Worm (Caenorhabditis elegans): ENCODE results near the gene drl-1.

The drl-1 gene

DNA sequence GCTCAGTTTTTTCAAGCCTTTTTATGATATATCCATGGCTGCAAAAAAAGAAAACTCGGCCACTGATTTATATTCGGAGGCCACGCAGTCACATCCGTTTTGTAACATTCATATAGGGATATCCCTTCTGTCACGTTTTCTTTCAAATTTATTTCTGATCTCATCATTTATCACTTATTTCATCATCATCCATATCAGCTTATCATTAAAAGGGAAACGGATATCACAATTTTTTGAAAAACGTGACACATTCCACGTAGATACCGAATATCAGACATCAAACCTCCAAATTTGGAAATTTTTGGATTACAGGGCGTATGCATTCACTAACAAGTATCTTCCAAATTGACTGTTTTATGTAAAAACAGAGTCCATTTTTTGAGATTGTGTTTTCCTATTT, 22.1 kb upstream of the drl-1 start:
- no peak for TF ChIP-seq unc-62 (GFP tag; optimal IDR thresholded peaks at IDR 0.05)

DNA sequence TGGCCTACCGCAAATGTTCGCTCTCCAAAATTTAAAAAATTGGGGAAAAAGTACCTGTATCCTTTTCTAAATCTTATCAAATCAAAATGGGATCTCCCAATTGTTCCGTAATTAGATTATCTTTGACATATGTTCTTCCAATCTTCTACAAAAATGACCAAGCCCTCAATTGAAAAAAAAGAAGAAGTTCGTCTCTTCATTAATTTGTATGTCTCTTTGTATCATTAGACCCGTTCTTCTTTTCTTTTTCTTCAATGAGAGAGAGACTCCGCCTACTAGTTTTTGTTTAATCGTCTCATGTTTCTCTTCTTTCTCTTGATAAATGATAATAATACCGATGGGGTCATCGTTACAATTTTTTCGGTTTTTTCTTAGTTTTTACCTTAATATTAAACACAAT, 21.6 kb upstream of the drl-1 start:
- no peak for TF ChIP-seq unc-62 (GFP tag; optimal IDR thresholded peaks at IDR 0.05)

- no peak for TF ChIP-seq unc-62 (GFP tag; optimal IDR thresholded peaks at IDR 0.05)
Observed at ce11 chrIV:305101-305500, 19.8 kb upstream of the drl-1 start.

DNA sequence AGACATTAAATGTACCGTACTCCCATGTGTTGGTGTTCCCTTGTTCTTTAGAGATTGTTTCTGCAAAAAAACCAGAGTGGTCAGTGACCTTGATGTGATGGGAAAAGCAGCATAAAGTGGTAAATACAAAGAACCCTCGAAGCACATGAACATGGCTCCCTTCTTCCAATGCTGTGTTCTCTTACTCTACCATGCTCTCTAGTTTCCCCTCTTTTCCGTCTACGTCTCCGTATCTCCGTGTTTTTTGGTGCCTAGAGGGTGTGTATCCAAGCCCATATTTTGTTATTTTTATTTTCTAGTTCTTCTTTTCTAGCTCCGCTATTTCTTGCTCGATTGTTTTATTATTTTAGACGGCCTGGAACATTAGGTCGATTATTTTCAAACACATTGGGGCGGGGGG, 18.3 kb upstream of the drl-1 start:
- no peak for TF ChIP-seq unc-62 (GFP tag; optimal IDR thresholded peaks at IDR 0.05)

ce11 chrIV:307205-307604, 17.7 kb upstream of the drl-1 start, which contains the start of gene swt-1:
TSS of gene swt-1 (plus strand) at chrIV:307505.
- TF ChIP-seq unc-62 (GFP tag; optimal IDR thresholded peaks at IDR 0.05): no peak

ce11 chrIV:309526-309925, 15.3 kb upstream of the drl-1 start:
- no peak for TF ChIP-seq unc-62 (GFP tag; optimal IDR thresholded peaks at IDR 0.05)

ce11 chrIV:313615-314014, 11.2 kb upstream of the drl-1 start, which contains the start of gene snai-1:
TSS of gene snai-1 (minus strand) at chrIV:313715.
- no peak for TF ChIP-seq unc-62 (GFP tag; optimal IDR thresholded peaks at IDR 0.05)

DNA sequence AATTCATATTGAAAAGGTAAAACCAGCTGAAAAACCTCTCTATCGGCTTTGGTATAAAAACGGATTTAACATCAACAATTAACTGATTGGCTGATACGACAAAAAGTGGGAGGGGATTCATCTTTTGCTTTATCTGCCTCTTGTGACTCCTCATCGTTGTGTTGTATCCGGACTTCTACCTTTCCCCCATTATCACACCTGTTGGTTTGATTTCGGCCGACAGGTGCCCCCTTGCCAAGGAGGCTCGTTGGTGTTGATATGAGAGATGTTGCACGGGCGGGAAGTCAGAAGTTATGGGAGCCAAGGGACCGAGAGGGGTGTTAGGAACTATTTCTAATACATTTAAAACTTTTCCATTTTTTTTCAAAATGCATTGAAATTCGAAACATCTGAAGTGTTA, 10.4 kb upstream of the drl-1 start:
- no peak for TF ChIP-seq unc-62 (GFP tag; optimal IDR thresholded peaks at IDR 0.05)

- TF ChIP-seq unc-62 (GFP tag; optimal IDR thresholded peaks at IDR 0.05): no peak
Observed at ce11 chrIV:319654-320053, 5.2 kb upstream of the drl-1 start.

DNA sequence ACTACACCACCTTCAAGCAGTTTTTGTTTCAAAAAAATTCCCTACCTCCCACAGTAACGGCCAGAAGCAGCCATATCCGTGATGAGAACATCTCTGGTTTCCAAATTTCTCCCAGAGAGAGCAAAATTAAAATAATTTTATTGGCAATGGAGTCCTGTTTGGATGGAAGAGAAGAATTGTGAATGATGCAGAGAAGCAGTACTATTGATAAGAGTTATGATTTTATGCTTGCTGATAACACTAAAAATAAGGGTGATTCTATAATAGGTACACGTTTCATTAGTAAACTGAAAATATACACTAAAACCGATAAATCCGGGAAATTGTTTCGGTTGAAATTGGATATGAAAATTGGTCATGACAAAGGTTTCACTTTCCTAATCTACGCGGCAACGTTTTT, 4.5 kb upstream of the drl-1 start, which contains the start of gene dsc-4:
Gene dsc-4, minus strand, starts transcription at position 165 of the 400 bp plus-strand sequence.
- no peak for TF ChIP-seq unc-62 (GFP tag; optimal IDR thresholded peaks at IDR 0.05)

ce11 chrIV:322497-322896, 2.4 kb upstream of the drl-1 start, which contains the start of gene grl-26:
TSS of gene grl-26 (minus strand) at chrIV:322814.
- TF ChIP-seq unc-62 (GFP tag; optimal IDR thresholded peaks at IDR 0.05): no peak

- no peak for TF ChIP-seq unc-62 (GFP tag; optimal IDR thresholded peaks at IDR 0.05)
Observed at ce11 chrIV:325640-326039, 781 bp downstream of the drl-1 start.

DNA sequence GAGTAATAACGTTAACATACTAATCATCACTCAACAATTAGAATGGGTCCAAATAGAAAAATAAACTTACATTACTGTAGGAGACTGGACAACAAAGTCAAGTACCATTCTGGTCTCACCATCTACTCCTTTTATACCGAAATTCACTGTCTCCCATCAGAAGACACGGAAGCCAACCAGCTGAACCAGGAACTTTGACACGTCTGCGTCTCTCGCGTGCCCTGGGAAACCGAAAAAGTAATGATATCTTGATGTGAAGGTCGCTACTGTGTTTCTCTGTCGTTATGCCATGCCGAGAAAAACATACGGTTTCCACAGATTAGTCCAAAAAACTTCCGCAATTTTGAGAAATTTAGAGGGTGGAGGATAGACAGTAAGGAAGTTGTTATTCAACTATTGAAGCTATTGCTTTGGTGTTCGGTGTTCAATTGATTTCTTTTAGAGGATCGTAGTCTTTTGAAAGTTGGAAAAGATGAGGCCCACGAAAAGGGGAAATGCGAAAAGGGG, 1.8 kb downstream of the drl-1 start, which contains the start of gene col-101:
Gene col-101, minus strand, starts transcription at position 457 of the 507 bp plus-strand sequence.
- TF ChIP-seq unc-62 (GFP tag; optimal IDR thresholded peaks at IDR 0.05): no peak

DNA sequence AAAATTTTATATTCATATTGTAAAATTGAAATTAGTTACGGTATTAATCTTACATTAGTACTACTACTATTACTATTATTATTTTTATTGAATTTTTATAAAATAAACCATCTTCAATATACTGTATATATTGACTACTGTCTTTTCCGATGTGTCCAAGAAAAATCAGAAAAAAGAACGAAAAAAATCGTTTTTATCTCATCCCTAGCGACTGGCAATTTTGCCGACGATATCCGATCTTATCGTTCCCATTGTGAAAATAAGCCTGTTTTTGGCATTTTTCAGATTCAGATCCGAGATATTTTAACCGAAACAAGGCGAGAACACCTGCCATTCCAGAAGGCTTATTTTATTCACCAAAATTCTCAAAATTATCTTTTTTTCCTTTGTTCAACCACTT, 5.7 kb downstream of the drl-1 start, which contains the start of gene F18F11.4:
Gene F18F11.4, plus strand, starts transcription at position 301 of the 400 bp plus-strand sequence.
- TF ChIP-seq unc-62 (GFP tag; optimal IDR thresholded peaks at IDR 0.05): no peak

ce11 chrIV:337128-337646, 12.3 kb downstream of the drl-1 start, which contains the start of gene pxmp-4:
TSS of gene pxmp-4 (minus strand) at chrIV:337178.
- no peak for TF ChIP-seq unc-62 (GFP tag; optimal IDR thresholded peaks at IDR 0.05)

DNA sequence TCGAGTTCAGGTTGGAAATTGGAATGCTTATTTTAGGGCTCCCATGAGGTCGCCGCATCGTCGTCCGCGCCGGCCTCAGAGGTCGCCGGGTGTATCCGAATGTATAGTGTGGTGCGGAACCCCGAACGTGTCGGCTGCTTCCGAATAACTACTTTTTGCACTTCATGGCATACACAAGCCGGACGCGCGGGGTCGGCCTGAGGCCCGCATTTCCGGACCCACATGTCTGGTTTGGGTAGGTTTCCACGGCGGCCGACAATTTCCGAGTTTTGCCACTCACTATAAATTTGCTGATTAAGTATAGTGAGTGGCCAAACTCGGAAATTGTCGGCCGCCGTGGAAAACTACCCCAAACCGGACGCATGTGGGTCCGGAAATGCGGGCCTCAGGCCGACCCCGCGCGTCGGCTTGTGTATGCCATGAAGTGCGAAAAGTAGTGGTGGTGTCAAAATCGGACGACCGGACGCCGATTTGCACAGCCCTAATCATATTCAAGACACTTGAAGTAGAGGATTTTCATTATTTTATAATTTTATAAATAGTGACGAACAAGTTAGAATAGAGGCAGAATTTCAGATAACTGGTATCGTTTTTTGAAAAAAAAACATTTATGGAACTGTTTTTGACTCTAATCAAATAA, 13.5 kb downstream of the drl-1 start:
- TF ChIP-seq unc-62 (GFP tag; optimal IDR thresholded peaks at IDR 0.05): no peak

DNA sequence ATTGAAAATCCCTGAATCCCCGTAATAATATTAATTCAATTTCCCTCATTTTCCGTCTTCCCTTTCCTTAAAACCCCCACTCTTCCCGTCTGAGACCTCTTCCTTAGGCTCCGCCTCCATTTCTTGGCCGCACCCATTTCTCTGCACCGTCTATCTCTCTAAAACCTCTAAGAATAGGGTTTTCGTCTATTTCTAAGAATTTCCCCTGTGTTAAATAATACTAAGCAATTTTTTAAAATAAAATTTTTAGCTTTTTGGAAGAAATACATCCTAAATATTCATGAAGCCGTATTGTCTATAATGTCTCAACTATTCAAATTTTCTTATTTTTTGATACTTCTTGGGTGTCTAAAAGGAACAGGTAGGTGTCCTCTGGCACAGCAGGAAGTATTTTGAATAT, 14.6 kb downstream of the drl-1 start, which contains the start of gene cdh-8:
Gene cdh-8, plus strand, starts transcription at position 301 of the 400 bp plus-strand sequence.
- TF ChIP-seq unc-62 (GFP tag; optimal IDR thresholded peaks at IDR 0.05): no peak
